Fruit fly (Drosophila melanogaster) whole organism, adult: ENCODE results near the gene TSG101.

Experiments used
- CG11617 ChIP-seq: fragments of 200-800 bp; sonication (Bioruptor generic); optimal IDR thresholded peaks from 2 replicates; lab custom pipeline; 2017; ENCODE audit warnings: mild to moderate bottlenecking, missing biosample characterization, missing genetic modification reagents, missing genetic modification characterization
- CG33017 ChIP-seq: fragments of 200-800 bp; sonication (Bioruptor generic); optimal IDR thresholded peaks from 2 replicates; lab custom pipeline; 2018; ENCODE audit warnings: missing biosample characterization, mild to moderate bottlenecking, missing genetic modification characterization, moderate library complexity
- CG5204 ChIP-seq: fragments of 200-800 bp; sonication (Bioruptor generic); optimal IDR thresholded peaks from 2 replicates; lab custom pipeline; 2016; ENCODE audit warnings: missing biosample characterization, missing genetic modification characterization
- Clk ChIP-seq: fragments of 200-800 bp; sonication (Bioruptor generic); optimal IDR thresholded peaks from 2 replicates; lab custom pipeline; 2017; ENCODE audit warnings: missing biosample characterization, missing genetic modification characterization
- Mnt ChIP-seq: fragments of 200-800 bp; sonication (Bioruptor generic); optimal IDR thresholded peaks from 2 replicates; lab custom pipeline; 2016; ENCODE audit warnings: missing biosample characterization, mild to moderate bottlenecking, missing genetic modification characterization
- ovo ChIP-seq: fragments of 200-800 bp; sonication (Bioruptor generic); optimal IDR thresholded peaks from 2 replicates; lab custom pipeline; 2016; ENCODE audit warnings: missing biosample characterization, missing genetic modification characterization
- pad ChIP-seq: fragments of 200-800 bp; sonication (Bioruptor generic); optimal IDR thresholded peaks from 3 replicates; lab custom pipeline; 2017; ENCODE audit warnings: missing biosample characterization, missing genetic modification characterization, mild to moderate bottlenecking, moderate library complexity, missing genetic modification reagents

DNA sequence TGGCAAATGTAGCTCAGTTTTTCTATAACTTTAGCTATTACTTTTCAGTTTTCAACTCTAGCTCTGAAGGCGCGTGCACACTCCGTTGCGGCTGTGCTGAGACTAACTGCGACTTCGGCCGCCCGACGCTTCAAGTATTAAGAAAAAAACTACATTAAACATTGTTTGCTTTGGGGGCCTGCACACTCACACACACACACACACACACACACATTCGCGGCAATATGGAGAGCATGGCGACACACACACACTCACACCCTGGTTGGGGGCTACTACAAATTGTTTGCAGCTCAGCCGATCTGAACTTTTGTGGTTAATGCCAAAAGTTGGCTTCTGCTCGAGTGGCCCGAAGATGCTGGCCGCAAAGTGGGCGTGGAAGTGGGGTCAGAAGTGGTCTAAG, 13.1 kb upstream of the TSG101 start, which contains the start of gene CG13024:
- no peak for TF ChIP-seq Mnt (GFP tag; lab: Kevin White, UChicago)
- no peak for TF ChIP-seq CG5204 (GFP tag; lab: Kevin White, UChicago)
- no peak for TF ChIP-seq Clk (GFP tag; lab: Kevin White, UChicago)
- no peak for TF ChIP-seq pad
- TF ChIP-seq ovo = no peak
- TF ChIP-seq CG33017 (tag; lab: Kevin White, UChicago) = no peak
- TF ChIP-seq CG11617 (GFP tag; lab: Kevin White, UChicago) = no peak
